Worm (Caenorhabditis elegans): ENCODE measurements around the gene Y39D8A.1.

Gene Y39D8A.1

ce11 chrV:392199-392678 is 26.3 kb upstream of the Y39D8A.1 start, which contains the start of gene nhr-254:
Gene nhr-254 (plus strand): TSS chrV:392628.
- no peak for TF ChIP-seq hpl-2 (GFP tag; optimal IDR thresholded peaks at IDR 0.05)
- TF ChIP-seq pax-3 (tag; optimal IDR thresholded peaks at IDR 0.05), result peak; percentile 38
- TF ChIP-seq isw-1 (GFP tag; IDR thresholded peaks at IDR 0.05), result no peak
- TF ChIP-seq unc-62 (GFP tag; optimal IDR thresholded peaks at IDR 0.05), result no peak
- no peak for TF ChIP-seq nhr-84 (tag; optimal IDR thresholded peaks at IDR 0.05)
- no peak for TF ChIP-seq C04F5.9 (tag; optimal IDR thresholded peaks at IDR 0.05)
- TF ChIP-seq blmp-1 (tag; optimal IDR thresholded peaks at IDR 0.05), result no peak
- TF ChIP-seq mep-1 (tag; optimal IDR thresholded peaks at IDR 0.05), result no peak
- peak; percentile 35 for TF ChIP-seq hlh-4 (tag; optimal IDR thresholded peaks at IDR 0.05)
- TF ChIP-seq nhr-11 (tag; optimal IDR thresholded peaks at IDR 0.05), result no peak
- no peak for TF ChIP-seq ets-5 (GFP tag; IDR thresholded peaks at IDR 0.05)
- TF ChIP-seq rnt-1 (tag; optimal IDR thresholded peaks at IDR 0.05), result no peak
- no peak for TF ChIP-seq hlh-17 (GFP tag; optimal IDR thresholded peaks at IDR 0.05; ENCODE audit: borderline replicate concordance)
- peak; percentile 47 for TF ChIP-seq dsc-1 (tag; optimal IDR thresholded peaks at IDR 0.05)
- no peak for TF ChIP-seq vab-15 (tag; optimal IDR thresholded peaks at IDR 0.05)
- TF ChIP-seq elt-2 (tag; optimal IDR thresholded peaks at IDR 0.05), result no peak
- no peak for TF ChIP-seq grh-1 (GFP tag; IDR thresholded peaks at IDR 0.05)
- TF ChIP-seq egl-13 (tag; optimal IDR thresholded peaks at IDR 0.05), result no peak
- no peak for TF ChIP-seq nhr-12 (tag; optimal IDR thresholded peaks at IDR 0.05)
- TF ChIP-seq mab-9 (GFP tag; IDR thresholded peaks at IDR 0.05), result no peak
- TF ChIP-seq nhr-76 (tag; optimal IDR thresholded peaks at IDR 0.05), result no peak
- TF ChIP-seq pqm-1 (tag; optimal IDR thresholded peaks at IDR 0.05), result no peak
- TF ChIP-seq ces-1 (GFP tag; optimal IDR thresholded peaks at IDR 0.05), result no peak
- TF ChIP-seq nhr-47 (tag; optimal IDR thresholded peaks at IDR 0.05), result peak; percentile 59
- TF ChIP-seq nhr-20 (tag; optimal IDR thresholded peaks at IDR 0.05), result peak; percentile 50
- no peak for TF ChIP-seq aly-2 (tag; optimal IDR thresholded peaks at IDR 0.05)
- TF ChIP-seq nhr-71 (tag; optimal IDR thresholded peaks at IDR 0.05), result peak; percentile 47
- peak; percentile 63 for TF ChIP-seq fkh-8 (tag; optimal IDR thresholded peaks at IDR 0.05)
- no peak for TF ChIP-seq ceh-63 (GFP tag; optimal IDR thresholded peaks at IDR 0.05)
- no peak for TF ChIP-seq efl-3 (GFP tag; optimal IDR thresholded peaks at IDR 0.05)
- no peak for TF ChIP-seq ceh-8 (GFP tag; optimal IDR thresholded peaks at IDR 0.05)
- TF ChIP-seq aha-1 (tag; optimal IDR thresholded peaks at IDR 0.05), result no peak

- TF ChIP-seq C16A3.4 (tag; optimal IDR thresholded peaks at IDR 0.05), result no peak
- TF ChIP-seq efl-3 (GFP tag; optimal IDR thresholded peaks at IDR 0.05), result no peak
- TF ChIP-seq dsc-1 (tag; optimal IDR thresholded peaks at IDR 0.05), result peak; percentile 36
- TF ChIP-seq nhr-85 (tag), result no peak
- TF ChIP-seq fkh-8 (tag; optimal IDR thresholded peaks at IDR 0.05), result peak; percentile 82
- TF ChIP-seq nhr-28 (tag; optimal IDR thresholded peaks at IDR 0.05), result no peak
- peak; percentile 33 for TF ChIP-seq nhr-20 (tag; optimal IDR thresholded peaks at IDR 0.05)
- no peak for TF ChIP-seq mab-9 (GFP tag; IDR thresholded peaks at IDR 0.05)
- TF ChIP-seq lin-14 (GFP tag; optimal IDR thresholded peaks at IDR 0.05), result no peak
- TF ChIP-seq nhr-11 (tag; optimal IDR thresholded peaks at IDR 0.05), result no peak
- TF ChIP-seq nhr-47 (tag; optimal IDR thresholded peaks at IDR 0.05), result peak; percentile 70
These were observed 22.2 kb upstream of the Y39D8A.1 start, which contains the start of gene nhr-253 for ce11 chrV:396309-396708. Gene nhr-253 (plus strand): TSS chrV:396593.

- TF ChIP-seq aha-1 (tag; optimal IDR thresholded peaks at IDR 0.05), result no peak
- TF ChIP-seq lin-13 (GFP tag; optimal IDR thresholded peaks at IDR 0.05), result no peak
- TF ChIP-seq ztf-11 (tag; optimal IDR thresholded peaks at IDR 0.05), result no peak
- TF ChIP-seq nhr-237 (tag; optimal IDR thresholded peaks at IDR 0.05), result no peak
- no peak for TF ChIP-seq C16A3.4 (tag; optimal IDR thresholded peaks at IDR 0.05)
- no peak for TF ChIP-seq pax-3 (tag; optimal IDR thresholded peaks at IDR 0.05)
- TF ChIP-seq pqm-1 (tag; optimal IDR thresholded peaks at IDR 0.05), result no peak
- TF ChIP-seq unc-86 (tag; optimal IDR thresholded peaks at IDR 0.05), result no peak
- no peak for TF ChIP-seq lir-3 (tag; optimal IDR thresholded peaks at IDR 0.05; ENCODE audit: poor library complexity)
- no peak for TF ChIP-seq blmp-1 (tag; optimal IDR thresholded peaks at IDR 0.05)
- TF ChIP-seq Y116A8C.19 (tag; optimal IDR thresholded peaks at IDR 0.05; ENCODE audit: borderline replicate concordance), result no peak
- no peak for TF ChIP-seq mdl-1 (tag; optimal IDR thresholded peaks at IDR 0.05)
- no peak for TF ChIP-seq xbp-1 (tag; optimal IDR thresholded peaks at IDR 0.05)
- no peak for TF ChIP-seq ztf-4 (tag; optimal IDR thresholded peaks at IDR 0.05)
- no peak for TF ChIP-seq swsn-7 (tag; optimal IDR thresholded peaks at IDR 0.05)
- TF ChIP-seq pag-3 (tag; optimal IDR thresholded peaks at IDR 0.05; ENCODE audit: borderline replicate concordance, insufficient read depth), result no peak
- no peak for TF ChIP-seq isw-1 (GFP tag; IDR thresholded peaks at IDR 0.05)
- TF ChIP-seq ces-1 (GFP tag; optimal IDR thresholded peaks at IDR 0.05), result no peak
- no peak for TF ChIP-seq ceh-82 (tag; optimal IDR thresholded peaks at IDR 0.05)
- no peak for TF ChIP-seq grh-1 (GFP tag; IDR thresholded peaks at IDR 0.05)
These were observed 18.8 kb upstream of the Y39D8A.1 start, which contains the start of gene scl-27 for ce11 chrV:399721-400120. Gene scl-27 (plus strand): TSS chrV:400021.

All from whole organism, L1 larva.